Fruit fly (Drosophila melanogaster): Measurements from ENCODE around the gene CG13070.

- TF ChIP-seq CG8632 (GFP tag; optimal IDR thresholded peaks at IDR 0.05): no peak
- TF ChIP-seq OdsH (GFP tag; optimal IDR thresholded peaks at IDR 0.05): no peak
- no peak for TF ChIP-seq CG8319 (GFP tag; optimal IDR thresholded peaks at IDR 0.05)
- TF ChIP-seq CG9139 (GFP tag; optimal IDR thresholded peaks at IDR 0.05): no peak
- no peak for TF ChIP-seq esn (GFP tag; optimal IDR thresholded peaks at IDR 0.05)
- TF ChIP-seq Lpt (GFP tag; optimal IDR thresholded peaks at IDR 0.05): no peak
- TF ChIP-seq acj6 (GFP tag; optimal IDR thresholded peaks at IDR 0.05): no peak
- TF ChIP-seq topi (GFP tag; optimal IDR thresholded peaks at IDR 0.05): no peak
- no peak for TF ChIP-seq cyc (GFP tag; optimal IDR thresholded peaks at IDR 0.05)
- TF ChIP-seq Blimp-1 (GFP tag; optimal IDR thresholded peaks at IDR 0.05): no peak
These were observed 41.3 kb upstream of the CG13070 start for dm6 chr3L:16221800-16222199.

Data from whole organism, prepupa.